Fruit fly (Drosophila melanogaster) whole organism, adult: ENCODE measurements around the gene ND-49.

Source experiments
- CG7045 ChIP-seq: fragments of 200-800 bp; sonication (Bioruptor generic); optimal IDR thresholded peaks from 2 replicates; lab custom pipeline; 2017; ENCODE audit warnings: missing biosample characterization, mild to moderate bottlenecking, missing genetic modification characterization
- cnc ChIP-seq, 2 experiments: fragments of >200 bp; optimal IDR thresholded peaks; 2 replicates each; lab custom pipeline; 2017

dm6 chr4:554758-555157 is 16.6 kb downstream of the ND-49 start:
- no peak for TF ChIP-seq CG7045 (GFP tag; lab: Kevin White, UChicago)
- no peak for TF ChIP-seq cnc (optimal IDR thresholded peaks at IDR 0.05; lab: Kevin White, UChicago)
